Fruit fly (Drosophila melanogaster): Measurements from ENCODE around the gene CG12112.

Gene CG12112

DNA sequence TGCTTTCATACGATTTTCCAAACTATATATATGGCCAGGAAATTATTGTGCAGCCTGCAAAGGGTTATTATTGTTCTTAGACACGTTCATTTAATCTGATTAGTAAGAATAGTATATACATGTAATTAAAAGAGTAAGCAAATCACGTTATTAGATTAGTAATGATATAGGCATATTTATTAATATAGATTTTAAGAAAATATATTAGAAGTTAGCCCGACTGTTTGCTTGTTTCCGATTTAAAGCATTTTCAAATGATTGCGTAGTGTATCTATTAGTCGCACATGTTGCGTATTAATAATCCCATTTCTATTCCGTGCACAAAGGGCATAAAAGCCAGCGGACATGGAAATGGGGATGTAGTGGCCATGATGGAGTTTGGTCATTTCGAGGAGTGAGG, 19.1 kb upstream of the CG12112 start:
- TF ChIP-seq pan (optimal IDR thresholded peaks at IDR 0.05) (no peak), usp (GFP tag; optimal IDR thresholded peaks at IDR 0.05) (no peak), CG8478 (optimal IDR thresholded peaks at IDR 0.05) (no peak), EcR (GFP tag; optimal IDR thresholded peaks at IDR 0.05) (no peak), psq (optimal IDR thresholded peaks at IDR 0.05) (no peak), Dll (optimal IDR thresholded peaks at IDR 0.05) (no peak)

DNA sequence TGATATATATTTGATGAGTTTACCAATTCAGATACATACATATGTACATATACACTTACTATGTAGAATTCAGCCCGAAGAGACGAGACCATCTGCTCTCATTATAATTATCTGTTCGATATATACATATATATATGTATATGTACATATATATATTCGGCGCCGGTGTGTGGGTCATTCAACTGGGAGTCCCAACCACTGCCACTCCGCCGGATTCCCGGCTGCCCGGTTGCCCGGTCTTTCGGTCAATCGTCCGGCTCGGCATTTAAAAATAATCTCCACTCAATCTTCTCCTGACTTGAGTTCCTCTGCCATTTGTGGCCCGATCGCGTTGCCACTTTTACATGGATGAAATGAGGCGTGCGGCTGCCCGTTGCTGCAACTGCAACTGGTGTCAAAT, 16.7 kb upstream of the CG12112 start:
- no peak for TF ChIP-seq EcR (GFP tag; optimal IDR thresholded peaks at IDR 0.05)
- no peak for TF ChIP-seq usp (GFP tag; optimal IDR thresholded peaks at IDR 0.05)
- TF ChIP-seq pan (optimal IDR thresholded peaks at IDR 0.05), result no peak
- no peak for TF ChIP-seq psq (optimal IDR thresholded peaks at IDR 0.05)
- no peak for TF ChIP-seq CG8478 (optimal IDR thresholded peaks at IDR 0.05)
- TF ChIP-seq Dll (optimal IDR thresholded peaks at IDR 0.05), result no peak

DNA sequence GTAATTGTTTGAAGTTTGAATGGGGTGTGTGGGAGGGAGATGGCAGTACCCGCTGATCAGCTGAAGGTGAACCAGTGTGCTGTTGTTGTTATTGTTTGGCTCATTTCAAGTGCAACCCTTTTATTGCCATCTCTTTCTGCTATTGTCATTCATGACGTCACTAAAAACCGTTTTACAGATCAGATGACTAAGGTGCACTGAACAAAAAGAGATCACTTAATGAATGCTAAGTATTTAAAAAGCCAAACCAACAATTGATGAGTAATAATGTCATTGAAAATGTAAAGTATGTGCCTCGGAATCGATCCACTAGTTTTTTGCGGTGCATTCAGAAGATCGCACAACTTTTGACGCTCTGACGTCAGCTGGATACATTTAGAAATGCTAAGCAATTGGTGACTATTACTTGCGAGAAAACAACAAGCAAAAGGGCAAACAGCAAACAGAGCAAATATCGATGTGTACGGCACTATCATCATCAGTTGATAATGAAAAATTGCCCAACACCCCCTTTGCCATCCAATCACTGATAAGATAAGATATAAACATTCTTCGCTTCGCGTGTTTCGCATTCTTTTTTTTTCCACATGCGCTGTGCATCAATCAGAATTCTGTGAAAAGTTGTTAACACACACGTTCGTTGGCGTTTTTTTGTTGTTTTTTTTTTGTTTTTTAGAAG, 14.8 kb upstream of the CG12112 start:
- TF ChIP-seq pan (optimal IDR thresholded peaks at IDR 0.05), result no peak
- TF ChIP-seq Dll (optimal IDR thresholded peaks at IDR 0.05), result no peak
- no peak for TF ChIP-seq usp (GFP tag; optimal IDR thresholded peaks at IDR 0.05)
- TF ChIP-seq CG8478 (optimal IDR thresholded peaks at IDR 0.05), result no peak
- TF ChIP-seq EcR (GFP tag; optimal IDR thresholded peaks at IDR 0.05), result no peak
- TF ChIP-seq psq (optimal IDR thresholded peaks at IDR 0.05), result no peak

DNA sequence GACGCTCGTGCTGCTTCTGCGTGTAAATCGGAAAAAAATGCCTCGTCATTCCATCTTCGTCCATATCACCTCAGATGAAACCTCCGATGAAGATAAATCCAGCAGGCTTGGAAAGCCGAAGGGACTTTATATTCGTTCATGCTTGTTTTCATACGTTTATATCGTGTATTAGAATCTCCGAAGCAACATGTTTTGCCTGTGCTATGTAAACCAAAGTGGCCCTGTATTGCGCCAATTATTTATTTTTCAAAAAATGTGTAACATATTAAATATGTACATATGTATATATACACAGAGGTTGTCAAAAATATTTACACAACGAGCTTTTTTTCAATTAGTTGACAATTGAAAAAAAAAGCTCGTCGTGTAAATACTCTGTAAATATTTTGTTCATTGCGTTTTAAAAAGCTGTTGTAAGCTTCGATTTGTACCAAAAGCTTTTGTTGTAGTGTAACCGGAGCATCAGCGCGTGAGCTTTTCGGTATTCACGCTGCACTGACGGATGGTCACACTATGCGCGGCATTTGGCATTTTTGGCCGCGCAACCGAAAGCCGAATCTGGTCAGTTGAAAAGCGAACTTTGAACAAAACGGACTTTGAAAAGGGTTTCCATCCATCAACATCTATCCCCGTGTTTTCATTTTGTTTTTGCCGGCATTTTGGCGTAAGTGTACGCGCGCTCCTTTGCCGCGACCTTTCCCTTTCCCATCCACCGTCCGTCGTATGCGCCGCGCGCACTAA, 13.9 kb upstream of the CG12112 start, which contains the start of gene CG12065:
CG12065 (plus strand) TSS at position 563 of the 741 bp plus-strand sequence.
- TF ChIP-seq usp (GFP tag; optimal IDR thresholded peaks at IDR 0.05) (no peak), EcR (GFP tag; optimal IDR thresholded peaks at IDR 0.05) (no peak), Dll (optimal IDR thresholded peaks at IDR 0.05) (no peak), CG8478 (optimal IDR thresholded peaks at IDR 0.05) (no peak), psq (optimal IDR thresholded peaks at IDR 0.05) (no peak), pan (optimal IDR thresholded peaks at IDR 0.05) (no peak)

DNA sequence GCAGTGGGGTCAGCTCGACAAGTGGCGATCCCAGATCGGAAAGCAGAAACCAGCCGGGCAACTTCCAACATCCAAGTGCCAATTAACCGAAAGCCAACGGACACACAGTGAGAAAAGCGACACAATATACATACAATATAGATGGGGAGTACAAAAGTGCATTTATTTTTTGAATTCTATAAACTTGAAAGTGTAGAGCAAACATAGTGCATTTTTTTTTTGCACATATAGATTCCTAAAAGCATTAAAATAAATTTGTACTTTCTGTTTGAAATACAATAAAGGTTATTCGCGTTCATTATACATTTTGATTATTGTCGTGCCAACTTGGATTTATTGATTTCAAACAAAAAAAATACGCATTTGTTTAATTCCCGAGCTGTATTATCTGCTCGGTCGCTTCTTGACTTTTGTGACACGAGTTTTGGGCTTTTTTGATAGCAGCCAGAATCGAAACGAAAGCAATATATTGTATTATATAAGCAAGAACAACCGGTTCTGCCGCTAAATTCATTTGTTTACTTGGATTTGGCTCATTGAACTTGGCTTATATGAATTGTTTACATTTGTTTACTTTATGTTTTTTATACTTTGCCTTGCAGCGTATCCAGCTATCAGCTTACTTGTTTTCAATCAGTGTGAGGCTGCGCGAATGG, 13.1 kb upstream of the CG12112 start, which contains the start of gene spirit:
spirit (minus strand) TSS at position 655 of the 656 bp plus-strand sequence.
- TF ChIP-seq Dll (optimal IDR thresholded peaks at IDR 0.05) (no peak), pan (optimal IDR thresholded peaks at IDR 0.05) (no peak), usp (GFP tag; optimal IDR thresholded peaks at IDR 0.05) (no peak), EcR (GFP tag; optimal IDR thresholded peaks at IDR 0.05) (no peak), CG8478 (optimal IDR thresholded peaks at IDR 0.05) (no peak), psq (optimal IDR thresholded peaks at IDR 0.05) (no peak)

DNA sequence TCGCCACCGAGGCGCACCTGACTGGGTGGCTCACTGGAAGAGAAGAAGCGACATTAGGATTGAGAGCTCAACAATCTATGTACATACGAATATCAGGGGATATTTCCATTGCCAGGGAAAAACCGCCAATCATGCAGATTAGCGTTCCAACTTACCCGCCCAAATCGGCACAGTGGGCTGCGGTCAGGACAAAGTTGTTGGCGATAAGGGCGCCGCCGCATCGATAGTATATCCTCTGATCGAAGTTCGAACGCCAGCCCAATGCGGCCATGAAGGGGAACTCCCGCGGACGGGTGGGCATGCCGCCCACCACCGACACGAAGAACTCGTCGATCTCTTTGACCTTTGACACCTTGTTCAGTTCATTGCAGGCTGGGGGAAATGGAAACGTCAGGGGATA, 11.9 kb upstream of the CG12112 start:
- no peak for TF ChIP-seq usp (GFP tag; optimal IDR thresholded peaks at IDR 0.05)

DNA sequence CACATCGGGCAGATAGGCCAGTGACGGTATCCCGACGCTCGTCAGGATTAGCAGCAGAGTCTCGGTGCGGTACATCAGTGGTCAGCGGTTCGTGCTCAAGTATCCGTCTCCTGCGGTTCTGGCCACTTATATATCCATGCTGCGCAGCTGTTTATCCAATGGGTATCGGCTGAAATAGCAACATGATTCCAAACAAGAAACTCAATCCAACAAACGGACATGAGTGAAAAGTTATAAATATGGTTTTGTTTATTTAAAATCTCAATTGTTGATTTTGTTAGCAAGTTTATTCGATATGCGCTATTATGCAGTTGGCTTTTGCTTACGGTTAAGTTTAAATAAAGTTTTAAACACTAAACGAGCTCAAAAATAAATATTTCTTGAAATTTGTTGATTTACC, 10.9 kb upstream of the CG12112 start, which contains the start of gene CG12111:
CG12111 (minus strand) TSS at position 101 of the 400 bp plus-strand sequence.
- no peak for TF ChIP-seq usp (GFP tag; optimal IDR thresholded peaks at IDR 0.05)
- TF ChIP-seq EcR (GFP tag; optimal IDR thresholded peaks at IDR 0.05), result no peak
- TF ChIP-seq CG8478 (optimal IDR thresholded peaks at IDR 0.05), result no peak
- no peak for TF ChIP-seq pan (optimal IDR thresholded peaks at IDR 0.05)
- no peak for TF ChIP-seq Dll (optimal IDR thresholded peaks at IDR 0.05)
- no peak for TF ChIP-seq psq (optimal IDR thresholded peaks at IDR 0.05)

DNA sequence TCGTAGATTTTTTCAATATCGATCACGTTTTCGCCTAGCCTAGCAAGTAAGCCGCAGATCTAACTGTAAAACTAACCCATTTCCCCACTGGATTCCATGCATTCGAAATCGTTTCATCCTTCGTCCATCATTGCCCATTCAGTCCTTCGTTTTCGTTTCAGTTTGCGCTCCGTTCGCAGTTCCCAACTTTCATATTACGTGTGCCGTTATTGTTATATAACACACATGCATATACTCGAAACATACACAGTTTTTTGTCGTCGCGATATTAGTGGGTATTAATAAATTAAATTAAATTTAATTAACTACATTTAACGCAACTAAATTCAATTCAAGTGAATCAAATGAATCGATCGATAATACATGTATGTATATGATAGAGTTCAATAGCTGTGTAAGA, 9.6 kb upstream of the CG12112 start:
- TF ChIP-seq usp (GFP tag; optimal IDR thresholded peaks at IDR 0.05) (no peak), CG8478 (optimal IDR thresholded peaks at IDR 0.05) (no peak), Dll (optimal IDR thresholded peaks at IDR 0.05) (no peak), EcR (GFP tag; optimal IDR thresholded peaks at IDR 0.05) (no peak), pan (optimal IDR thresholded peaks at IDR 0.05) (no peak)

DNA sequence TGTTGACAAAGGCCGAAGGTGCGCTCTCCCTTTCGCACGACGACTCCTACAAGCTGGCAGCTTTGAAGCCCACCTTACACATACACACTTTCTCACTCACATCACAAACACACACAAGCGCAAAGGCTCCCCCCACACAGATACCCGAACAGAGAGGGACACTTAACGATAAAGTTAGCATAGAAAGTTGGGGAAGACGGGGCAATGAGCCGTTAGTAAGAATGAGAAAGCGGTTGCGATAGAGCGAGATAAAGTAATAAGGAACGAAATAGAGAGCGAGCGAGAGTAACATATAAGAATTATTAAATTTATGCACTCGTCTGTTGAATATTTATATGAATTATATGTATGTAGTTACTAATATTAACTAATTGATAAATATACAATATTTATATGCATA, 9.0 kb upstream of the CG12112 start:
- TF ChIP-seq CG8478 (optimal IDR thresholded peaks at IDR 0.05) (no peak), EcR (GFP tag; optimal IDR thresholded peaks at IDR 0.05) (no peak), usp (GFP tag; optimal IDR thresholded peaks at IDR 0.05) (no peak), Dll (optimal IDR thresholded peaks at IDR 0.05) (no peak)

DNA sequence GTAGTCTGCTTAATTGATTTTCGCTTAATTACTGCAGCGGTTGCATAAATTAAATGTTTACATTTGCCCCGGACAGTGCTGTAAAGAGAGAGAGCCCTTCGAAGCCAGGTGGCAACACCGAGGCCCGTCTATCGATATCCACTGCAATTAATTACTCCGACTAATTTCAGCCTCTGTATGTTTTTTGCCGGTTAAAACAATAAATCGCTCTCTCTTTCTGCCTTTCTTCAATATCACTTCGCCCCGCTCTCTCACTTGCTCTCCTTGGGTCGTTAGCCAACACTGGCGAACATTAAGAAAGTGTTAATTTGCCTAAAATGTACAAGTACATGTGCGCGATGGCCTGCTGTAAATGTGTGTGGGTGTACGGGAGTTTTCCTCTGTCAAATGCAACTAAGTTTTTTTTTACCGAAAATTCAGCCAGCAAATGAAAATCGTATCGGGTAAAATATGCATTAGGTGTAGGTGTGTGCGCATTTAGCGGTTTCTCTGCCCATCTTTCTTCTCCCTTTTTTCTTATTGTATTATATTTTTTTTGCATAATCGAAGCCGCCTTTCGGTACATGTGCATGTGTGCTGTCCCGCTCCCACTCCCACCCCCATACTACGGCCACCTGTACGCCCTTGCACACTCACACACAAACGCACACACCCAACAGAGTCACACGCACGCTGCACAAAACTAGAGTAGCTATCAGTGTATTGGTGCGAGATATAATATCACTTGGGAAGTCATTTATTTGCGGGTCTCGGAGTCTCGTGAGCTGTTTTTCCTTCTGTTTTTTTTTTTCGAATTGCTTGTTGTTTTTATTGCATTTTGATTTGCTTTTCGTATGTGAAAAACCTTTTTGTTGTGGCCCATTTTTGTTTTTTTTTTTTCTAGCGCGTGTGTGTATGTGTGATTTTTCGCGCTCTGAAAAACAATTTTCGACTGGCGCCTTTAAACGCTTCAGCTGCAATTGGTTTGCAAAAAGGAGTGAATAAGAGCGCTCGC, 1.7 kb upstream of the CG12112 start:
- TF ChIP-seq CG8478 (optimal IDR thresholded peaks at IDR 0.05) (peak; percentile 46), Dll (optimal IDR thresholded peaks at IDR 0.05) (peak; percentile 54), EcR (GFP tag; optimal IDR thresholded peaks at IDR 0.05) (no peak), pan (optimal IDR thresholded peaks at IDR 0.05) (no peak)

DNA sequence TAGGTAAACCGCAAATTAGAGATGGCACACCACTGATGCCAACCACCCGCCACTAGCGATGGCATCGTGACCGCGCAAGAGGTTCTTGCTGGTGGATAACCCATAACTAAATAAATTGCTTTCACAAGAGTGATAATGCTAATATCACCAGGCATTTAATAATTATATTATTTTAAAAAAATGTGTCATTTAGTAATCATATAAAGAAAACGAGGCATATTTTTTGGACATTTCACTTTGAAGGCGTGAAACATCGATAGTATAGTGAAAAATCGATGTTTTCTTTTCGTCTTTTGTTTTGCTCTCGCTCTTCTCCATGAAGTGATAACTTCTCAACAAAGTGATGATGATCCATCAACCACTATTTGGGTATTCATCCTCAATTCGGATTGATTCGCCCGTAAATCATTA, 1.2 kb downstream of the CG12112 start, which contains the start of gene IntS4:
IntS4 (minus strand) TSS at position 20 of the 411 bp plus-strand sequence.
- no peak for TF ChIP-seq pan (optimal IDR thresholded peaks at IDR 0.05)
- TF ChIP-seq Dll (optimal IDR thresholded peaks at IDR 0.05), result no peak
- no peak for TF ChIP-seq CG8478 (optimal IDR thresholded peaks at IDR 0.05)
- no peak for TF ChIP-seq psq (optimal IDR thresholded peaks at IDR 0.05)
- TF ChIP-seq usp (GFP tag; optimal IDR thresholded peaks at IDR 0.05), result no peak
- no peak for TF ChIP-seq EcR (GFP tag; optimal IDR thresholded peaks at IDR 0.05)
